Fruit fly (Drosophila melanogaster) whole organism, embryonic: ENCODE results near the gene Sp7.

Source experiments
- B-H2 ChIP-seq: fragments of 200-800 bp; sonication (Bioruptor generic); optimal IDR thresholded peaks from 2 replicates; lab custom pipeline; 2018; ENCODE audit warnings: missing biosample characterization, mild to moderate bottlenecking, missing genetic modification characterization
- CG10431 ChIP-seq: fragments of 200-800 bp; sonication (Bioruptor generic); optimal IDR thresholded peaks from 3 replicates; lab custom pipeline; 2018; ENCODE audit warnings: missing biosample characterization, mild to moderate bottlenecking, missing genetic modification characterization
- CG11695 ChIP-seq: fragments of 200-800 bp; sonication (Bioruptor generic); IDR thresholded peaks from 3 replicates; pipeline ENCODE4 v1.3.6; 2022; ENCODE audit warnings: missing biosample characterization, missing genetic modification characterization
- CG11723 ChIP-seq: fragments of 200-800 bp; sonication (Bioruptor generic); optimal IDR thresholded peaks from 2 replicates; lab custom pipeline; 2017; ENCODE audit warnings: missing biosample characterization, mild to moderate bottlenecking, missing genetic modification characterization
- CG12391 ChIP-seq: fragments of 200-800 bp; sonication (Bioruptor generic); optimal IDR thresholded peaks from 3 replicates; lab custom pipeline; 2018; ENCODE audit warnings: missing biosample characterization, mild to moderate bottlenecking, missing genetic modification characterization, moderate library complexity
- CG16863 ChIP-seq: fragments of 200-800 bp; sonication (Bioruptor generic); optimal IDR thresholded peaks from 3 replicates; lab custom pipeline; 2016; ENCODE audit warnings: missing biosample characterization, missing genetic modification characterization
- CG18599 ChIP-seq: fragments of 200-800 bp; sonication (Bioruptor generic); optimal IDR thresholded peaks from 3 replicates; lab custom pipeline; 2017; ENCODE audit warnings: missing biosample characterization, missing genetic modification characterization, mild to moderate bottlenecking, moderate library complexity, missing genetic modification reagents
- CG18764 ChIP-seq: fragments of 200-800 bp; sonication (Bioruptor generic); optimal IDR thresholded peaks from 3 replicates; lab custom pipeline; 2016; ENCODE audit warnings: missing biosample characterization, missing genetic modification characterization
- CG2120 ChIP-seq: fragments of 200-800 bp; sonication (Bioruptor generic); optimal IDR thresholded peaks from 3 replicates; lab custom pipeline; 2016; ENCODE audit warnings: missing biosample characterization, missing genetic modification characterization
- CG2199 ChIP-seq: fragments of 200-800 bp; sonication (Bioruptor generic); IDR thresholded peaks from 3 replicates; pipeline ENCODE4 v1.3.6; 2022; ENCODE audit warnings: missing biosample characterization, missing genetic modification characterization
- CG30403 ChIP-seq: fragments of 200-800 bp; sonication (Bioruptor generic); optimal IDR thresholded peaks from 3 replicates; lab custom pipeline; 2016; ENCODE audit warnings: missing biosample characterization, missing genetic modification characterization
- CG30431 ChIP-seq: fragments of 200-800 bp; sonication (Bioruptor generic); optimal IDR thresholded peaks from 2 replicates; lab custom pipeline; 2017; ENCODE audit warnings: missing biosample characterization, missing genetic modification characterization
- CG31224 ChIP-seq: fragments of 200-800 bp; sonication (Bioruptor generic); IDR thresholded peaks from 2 replicates; pipeline ENCODE4 v1.3.6; 2022; ENCODE audit warnings: missing biosample characterization, missing genetic modification characterization
- CG31388 ChIP-seq: fragments of 200-800 bp; sonication (Bioruptor generic); optimal IDR thresholded peaks from 2 replicates; lab custom pipeline; 2016; ENCODE audit warnings: missing biosample characterization, missing genetic modification characterization
- CG31441 ChIP-seq: fragments of 200-800 bp; sonication (Bioruptor generic); IDR thresholded peaks from 2 replicates; pipeline ENCODE4 v1.3.6; 2022; ENCODE audit warnings: missing biosample characterization, missing genetic modification characterization
- CG33213 ChIP-seq: fragments of 200-800 bp; sonication (Bioruptor generic); optimal IDR thresholded peaks from 3 replicates; lab custom pipeline; 2016; ENCODE audit warnings: missing biosample characterization, missing genetic modification characterization
- CG6689 ChIP-seq: fragments of 200-800 bp; sonication (Bioruptor generic); IDR thresholded peaks from 2 replicates; pipeline ENCODE4 v1.3.6; 2022; ENCODE audit warnings: missing biosample characterization, missing genetic modification characterization
- CG7357 ChIP-seq: fragments of 200-800 bp; sonication (Bioruptor generic); IDR thresholded peaks from 3 replicates; pipeline ENCODE4 v1.3.6; 2022; ENCODE audit warnings: missing biosample characterization, missing genetic modification characterization
- CG8388 ChIP-seq: fragments of 200-800 bp; sonication (Bioruptor generic); optimal IDR thresholded peaks from 2 replicates; lab custom pipeline; 2019; ENCODE audit warnings: missing biosample characterization, mild to moderate bottlenecking, missing genetic modification characterization, moderate library complexity
- CG9797 ChIP-seq: fragments of 200-800 bp; sonication (Bioruptor generic); optimal IDR thresholded peaks from 3 replicates; lab custom pipeline; 2018; ENCODE audit warnings: missing biosample characterization, mild to moderate bottlenecking, missing genetic modification characterization
- D19A ChIP-seq: fragments of 200-800 bp; optimal IDR thresholded peaks from 3 replicates; lab custom pipeline; 2019; ENCODE audit warnings: missing biosample characterization, mild to moderate bottlenecking, missing genetic modification characterization, moderate library complexity
- Dbx ChIP-seq: fragments of 200-800 bp; sonication (Bioruptor generic); IDR thresholded peaks from 3 replicates; pipeline ENCODE4 v1.3.6; 2022; ENCODE audit warnings: missing biosample characterization, missing genetic modification characterization
- Dip2 ChIP-seq: fragments of 200-800 bp; sonication (Bioruptor generic); IDR thresholded peaks from 2 replicates; pipeline ENCODE4 v1.3.6; 2022; ENCODE audit warnings: missing biosample characterization, missing genetic modification characterization
- Dip3 ChIP-seq: fragments of 200-800 bp; sonication (Bioruptor generic); optimal IDR thresholded peaks from 3 replicates; lab custom pipeline; 2016; ENCODE audit warnings: missing biosample characterization, missing genetic modification characterization
- Doc3 ChIP-seq: fragments of 200-800 bp; sonication (Bioruptor generic); IDR thresholded peaks from 3 replicates; pipeline ENCODE4 v1.3.6; 2022; ENCODE audit warnings: missing biosample characterization, missing genetic modification characterization; ENCODE audit not compliant: partially characterized antibody
- Fer1 ChIP-seq: fragments of 200-800 bp; sonication (Bioruptor generic); optimal IDR thresholded peaks from 2 replicates; lab custom pipeline; 2017; ENCODE audit warnings: missing biosample characterization, mild to moderate bottlenecking, missing genetic modification characterization
- GATAe ChIP-seq: fragments of 200-800 bp; sonication (Bioruptor generic); conservative IDR thresholded peaks from 2 replicates; pipeline ENCODE4 v1.3.6; 2022; ENCODE audit warnings: missing biosample characterization, missing genetic modification characterization
- Gug ChIP-seq: fragments of 200-800 bp; sonication (Bioruptor generic); IDR thresholded peaks from 4 replicates; pipeline ENCODE4 v1.3.6; 2022; ENCODE audit warnings: missing biosample characterization, missing genetic modification characterization
- HmgZ ChIP-seq: fragments of 200-800 bp; sonication (Bioruptor generic); optimal IDR thresholded peaks from 2 replicates; lab custom pipeline; 2018; ENCODE audit warnings: missing biosample characterization, mild to moderate bottlenecking, missing genetic modification characterization
- Jarid2 ChIP-seq: fragments of 200-800 bp; sonication (Bioruptor generic); optimal IDR thresholded peaks from 3 replicates; lab custom pipeline; 2017; ENCODE audit warnings: mild to moderate bottlenecking, missing biosample characterization, missing genetic modification reagents, missing genetic modification characterization
- NC2α ChIP-seq: fragments of 200-800 bp; sonication (Bioruptor generic); optimal IDR thresholded peaks from 2 replicates; lab custom pipeline; 2016; ENCODE audit warnings: missing biosample characterization, missing genetic modification characterization
- Nf-YB ChIP-seq: fragments of 200-800 bp; sonication (Bioruptor generic); optimal IDR thresholded peaks from 3 replicates; lab custom pipeline; 2019; ENCODE audit warnings: missing biosample characterization, mild to moderate bottlenecking, missing genetic modification characterization, moderate library complexity
- Sin3A ChIP-seq: fragments of >200 bp; optimal IDR thresholded peaks from 2 replicates; lab custom pipeline; 2018
- bab2 ChIP-seq: fragments of 200-800 bp; sonication (Bioruptor generic); optimal IDR thresholded peaks from 2 replicates; lab custom pipeline; 2016; ENCODE audit warnings: missing biosample characterization, missing genetic modification characterization
- bcd ChIP-seq: fragments of 200-800 bp; sonication (Bioruptor generic); optimal IDR thresholded peaks from 2 replicates; lab custom pipeline; 2017; ENCODE audit warnings: missing biosample characterization, mild to moderate bottlenecking, missing genetic modification characterization
- cato ChIP-seq: fragments of 200-800 bp; sonication (Bioruptor generic); optimal IDR thresholded peaks from 2 replicates; lab custom pipeline; 2016; ENCODE audit warnings: missing biosample characterization, missing genetic modification characterization, borderline replicate concordance
- cwo ChIP-seq: fragments of 200-800 bp; sonication (Bioruptor generic); optimal IDR thresholded peaks from 3 replicates; lab custom pipeline; 2017; ENCODE audit warnings: missing biosample characterization, missing genetic modification characterization, mild to moderate bottlenecking, moderate library complexity, missing genetic modification reagents
- da ChIP-seq: fragments of 200-800 bp; sonication (Bioruptor generic); optimal IDR thresholded peaks from 2 replicates; lab custom pipeline; 2016; ENCODE audit warnings: missing biosample characterization, missing genetic modification characterization
- fd96Cb ChIP-seq: fragments of 200-800 bp; sonication (Bioruptor generic); optimal IDR thresholded peaks from 2 replicates; lab custom pipeline; 2018; ENCODE audit warnings: missing biosample characterization, mild to moderate bottlenecking, missing genetic modification characterization, moderate library complexity
- gcm2 ChIP-seq: fragments of 200-800 bp; sonication (Bioruptor generic); optimal IDR thresholded peaks from 2 replicates; lab custom pipeline; 2016; ENCODE audit warnings: missing biosample characterization, missing genetic modification characterization
- grn ChIP-seq: fragments of 200-800 bp; sonication (Bioruptor generic); optimal IDR thresholded peaks from 3 replicates; lab custom pipeline; 2017; ENCODE audit warnings: missing biosample characterization, missing genetic modification characterization
- oc ChIP-seq: fragments of 200-800 bp; sonication (Bioruptor generic); optimal IDR thresholded peaks from 2 replicates; lab custom pipeline; 2018; ENCODE audit warnings: missing biosample characterization, mild to moderate bottlenecking, missing genetic modification characterization, moderate library complexity
- odd ChIP-seq: fragments of 200-800 bp; sonication (Bioruptor generic); optimal IDR thresholded peaks from 2 replicates; lab custom pipeline; 2017; ENCODE audit warnings: missing biosample characterization, mild to moderate bottlenecking, missing genetic modification characterization
- pho ChIP-seq: fragments of 200-800 bp; sonication (Bioruptor generic); optimal IDR thresholded peaks from 2 replicates; lab custom pipeline; 2016; ENCODE audit warnings: missing biosample characterization, missing genetic modification characterization
- pros ChIP-seq: fragments of 200-800 bp; sonication (Bioruptor generic); optimal IDR thresholded peaks from 3 replicates; lab custom pipeline; 2019; ENCODE audit warnings: missing biosample characterization, mild to moderate bottlenecking, missing genetic modification characterization, moderate library complexity
- ranshi ChIP-seq: fragments of 200-800 bp; sonication (Bioruptor generic); IDR thresholded peaks from 2 replicates; pipeline ENCODE4 v1.3.6; 2022; ENCODE audit warnings: missing biosample characterization, missing genetic modification characterization
- sug ChIP-seq: fragments of 200-800 bp; optimal IDR thresholded peaks from 2 replicates; lab custom pipeline; 2019; ENCODE audit warnings: missing biosample characterization, mild to moderate bottlenecking, missing genetic modification characterization, moderate library complexity
- tna ChIP-seq: fragments of 200-800 bp; sonication (Bioruptor generic); IDR thresholded peaks from 2 replicates; pipeline ENCODE4 v1.3.6; 2022; ENCODE audit warnings: missing biosample characterization, missing genetic modification characterization; ENCODE audit not compliant: partially characterized antibody
- trh ChIP-seq: fragments of 200-800 bp; sonication (Bioruptor generic); optimal IDR thresholded peaks from 2 replicates; lab custom pipeline; 2016; ENCODE audit warnings: missing biosample characterization, missing genetic modification characterization
- ttk ChIP-seq: fragments of 200-800 bp; sonication (Bioruptor generic); IDR thresholded peaks from 2 replicates; pipeline ENCODE4 v2.1.2; 2022; ENCODE audit warnings: missing biosample characterization, missing genetic modification characterization
- wek ChIP-seq: fragments of 200-800 bp; sonication (Bioruptor generic); optimal IDR thresholded peaks from 3 replicates; lab custom pipeline; 2018; ENCODE audit warnings: missing biosample characterization, mild to moderate bottlenecking, missing genetic modification characterization, moderate library complexity
- yki ChIP-seq: fragments of >200 bp; optimal IDR thresholded peaks from 3 replicates; lab custom pipeline; 2018
- z ChIP-seq: fragments of 200-800 bp; sonication (Bioruptor generic); IDR thresholded peaks from 3 replicates; pipeline ENCODE4 v1.3.6; 2022; ENCODE audit warnings: missing biosample characterization, missing genetic modification characterization

Gene Sp7

dm6 chr3R:7790583-7791034 lies 31.0 kb downstream of the Sp7 start, which contains the start of gene CG10086 (continued):
- TF ChIP-seq ttk (GFP tag; lab: Robert Waterston, UW) (no peak), Gug (GFP tag; lab: Robert Waterston, UW) (no peak), CG31224 (GFP tag; lab: Robert Waterston, UW) (no peak), bcd (no peak), CG11695 (GFP tag; lab: Robert Waterston, UW) (no peak), HmgZ (tag; lab: Kevin White, UChicago) (peak; percentile 51), CG7357 (GFP tag; lab: Robert Waterston, UW) (no peak), pho (GFP tag; lab: Kevin White, UChicago) (no peak), B-H2 (GFP tag; lab: Kevin White, UChicago) (no peak), NC2α (GFP tag; lab: Kevin White, UChicago) (no peak), Dbx (GFP tag; lab: Robert Waterston, UW) (no peak), z (GFP tag; lab: Robert Waterston, UW) (no peak), GATAe (GFP tag; lab: Robert Waterston, UW) (peak; percentile 79), trh (GFP tag; lab: Kevin White, UChicago) (no peak), Dip3 (GFP tag; lab: Kevin White, UChicago) (no peak), Sin3A (lab: Kevin White, UChicago) (no peak), cwo (no peak), CG10431 (GFP tag; lab: Kevin White, UChicago) (no peak), CG2199 (no peak), CG16863 (GFP tag; lab: Kevin White, UChicago) (no peak), CG2120 (GFP tag; lab: Kevin White, UChicago) (no peak), CG6689 (GFP tag; lab: Robert Waterston, UW) (0 out of 2 replicates have a peak, but pooled peaks have one; percentile 4), oc (tag; lab: Kevin White, UChicago) (no peak), CG8388 (GFP tag; lab: Kevin White, UChicago) (no peak), CG18764 (GFP tag; lab: Kevin White, UChicago) (no peak), wek (GFP tag; lab: Kevin White, UChicago) (no peak), yki (no peak), Dip2 (GFP tag; lab: Robert Waterston, UW) (no peak), CG31388 (GFP tag; lab: Kevin White, UChicago) (no peak), Doc3 (GFP tag; lab: Robert Waterston, UW) (no peak), CG12391 (no peak), fd96Cb (no peak), CG30431 (GFP tag; lab: Kevin White, UChicago) (no peak), tna (GFP tag; lab: Robert Waterston, UW) (no peak), grn (GFP tag; lab: Kevin White, UChicago) (peak; percentile 74), CG33213 (GFP tag; lab: Kevin White, UChicago) (no peak), Fer1 (no peak), Nf-YB (no peak), CG11723 (no peak), bab2 (no peak), ranshi (GFP tag; lab: Robert Waterston, UW) (no peak), da (GFP tag; lab: Kevin White, UChicago) (no peak), CG31441 (no peak), CG30403 (no peak), sug (tag; lab: Kevin White, UChicago) (peak; percentile 94), odd (GFP tag; lab: Kevin White, UChicago) (no peak), D19A (tag; lab: Kevin White, UChicago) (no peak), cato (no peak), pros (GFP tag; lab: Kevin White, UChicago) (no peak), Jarid2 (GFP tag; lab: Kevin White, UChicago) (peak; percentile 1), CG18599 (GFP tag; lab: Kevin White, UChicago) (peak; percentile 34), CG9797 (no peak), gcm2 (GFP tag; lab: Kevin White, UChicago) (no peak)
